Worm (Caenorhabditis elegans) whole organism, early embryonic: ENCODE measurements around the gene ndus-8.

Experiments used
- ama-1 ChIP-seq: fragments of 150-350 bp; optimal IDR thresholded peaks from 2 replicates; lab custom pipeline; 2014
- ceh-13 ChIP-seq: fragments of 200-800 bp; sonication (Bioruptor generic); optimal IDR thresholded peaks from 2 replicates; lab custom pipeline; 2018; ENCODE audit warnings: mild to moderate bottlenecking, missing genetic modification characterization, missing compliant biosample characterization
- flt-1 ChIP-seq: fragments of 200-800 bp; sonication (Bioruptor generic); IDR thresholded peaks from 2 replicates; pipeline ENCODE4 v1.3.6; 2022; ENCODE audit warnings: missing genetic modification characterization, missing compliant biosample characterization
- hnd-1 ChIP-seq: sonication (generic microtip); optimal IDR thresholded peaks from 2 replicates; lab custom pipeline; 2016; ENCODE audit warnings: missing genetic modification characterization, missing compliant biosample characterization
- scrt-1 ChIP-seq: fragments of 200-800 bp; sonication (Bioruptor generic); IDR thresholded peaks from 2 replicates; pipeline ENCODE4 v1.3.6; 2022; ENCODE audit warnings: missing genetic modification characterization, missing compliant biosample characterization
- sea-1 ChIP-seq: fragments of 200-800 bp; sonication (Bioruptor generic); conservative IDR thresholded peaks from 2 replicates; pipeline ENCODE4 v1.3.6; 2022; ENCODE audit warnings: missing genetic modification characterization, missing compliant biosample characterization

DNA sequence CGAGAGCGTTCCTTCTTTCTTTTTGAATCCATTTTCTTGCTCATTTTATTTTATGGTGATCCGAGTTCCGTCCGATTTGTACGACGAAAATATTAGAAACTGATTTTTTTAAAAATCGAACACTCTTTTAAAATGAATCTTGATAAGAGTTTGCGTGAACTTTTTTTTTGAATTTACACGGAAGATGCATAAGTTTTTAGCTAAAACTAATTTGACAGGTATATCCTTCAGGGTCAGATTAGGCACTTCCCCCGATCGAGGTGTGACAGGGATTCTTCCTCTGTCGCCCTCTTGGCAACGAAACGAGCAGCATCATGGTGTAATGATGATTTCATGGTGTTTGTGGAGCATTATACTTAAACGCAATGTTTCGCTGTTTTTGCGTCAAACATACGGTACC lies 38.7 kb downstream of the ndus-8 start, which contains the start of gene F37C12.18:
- no peak for TF ChIP-seq flt-1
- no peak for TF ChIP-seq sea-1 (GFP tag; lab: Robert Waterston, UW)
- no peak for TF ChIP-seq hnd-1 (tag; lab: Kevin White, UChicago)
- no peak for TF ChIP-seq ama-1 (lab: Kevin White, UChicago)
- no peak for TF ChIP-seq scrt-1 (GFP tag; lab: Robert Waterston, UW)
- no peak for TF ChIP-seq ceh-13 (GFP tag; lab: Kevin White, UChicago)
